Fruit fly (Drosophila melanogaster): Measurements from ENCODE around the gene CG15357.

The CG15357 gene

dm6 chr2L:1902243-1902642 is 43.3 kb downstream of the CG15357 start:
- TF ChIP-seq dysf (GFP tag; IDR thresholded peaks at IDR 0.05) (peak; percentile 9; the same call in 1 of the 3 replicates), CTCF (GFP tag; optimal IDR thresholded peaks at IDR 0.05) (peak; percentile 86), Kr (GFP tag; optimal IDR thresholded peaks at IDR 0.05) (no peak), Med (GFP tag) (peak; percentile 40), cato (GFP tag; optimal IDR thresholded peaks at IDR 0.05; ENCODE audit: borderline replicate concordance) (no peak), ind (GFP tag; optimal IDR thresholded peaks at IDR 0.05) (no peak)

dm6 chr2L:1901269-1901668 is 44.2 kb downstream of the CG15357 start:
- TF ChIP-seq Ets65A (GFP tag), result peak; percentile 88
- no peak for TF ChIP-seq hth (optimal IDR thresholded peaks at IDR 0.05)
